Fruit fly (Drosophila melanogaster) whole organism, pupa: ENCODE data around the gene Hml.

Source experiments
- CG12605 ChIP-seq: fragments of 200-800 bp; sonication (Bioruptor generic); IDR thresholded peaks from 2 replicates; pipeline ENCODE4 v1.3.6; 2022; ENCODE audit warnings: missing biosample characterization, missing genetic modification characterization
- CG14655 ChIP-seq: fragments of 200-800 bp; sonication (Bioruptor generic); optimal IDR thresholded peaks from 3 replicates; lab custom pipeline; 2017; ENCODE audit warnings: mild to moderate bottlenecking, missing biosample characterization, missing genetic modification reagents, missing genetic modification characterization
- CG17806 ChIP-seq: fragments of 200-800 bp; sonication (Bioruptor generic); optimal IDR thresholded peaks from 2 replicates; lab custom pipeline; 2018; ENCODE audit warnings: missing biosample characterization, mild to moderate bottlenecking, missing genetic modification characterization, moderate library complexity
- CG9948 ChIP-seq: fragments of 200-800 bp; sonication (Bioruptor generic); optimal IDR thresholded peaks from 2 replicates; lab custom pipeline; 2018; ENCODE audit warnings: missing biosample characterization, mild to moderate bottlenecking, missing genetic modification characterization, moderate library complexity
- EcR ChIP-seq: fragments of 200-800 bp; sonication (Bioruptor generic); optimal IDR thresholded peaks from 3 replicates; lab custom pipeline; 2019; ENCODE audit warnings: missing biosample characterization, missing genetic modification characterization, mild to moderate bottlenecking, moderate library complexity, missing genetic modification reagents
- Pif1B ChIP-seq: fragments of 200-800 bp; sonication (Bioruptor generic); optimal IDR thresholded peaks from 3 replicates; lab custom pipeline; 2016; ENCODE audit warnings: missing biosample characterization, missing genetic modification characterization
- Snoo ChIP-seq: fragments of 200-800 bp; sonication (Bioruptor generic); optimal IDR thresholded peaks from 3 replicates; lab custom pipeline; 2017; ENCODE audit warnings: missing biosample characterization, mild to moderate bottlenecking, missing genetic modification characterization, inconsistent platforms
- rn ChIP-seq: fragments of 200-800 bp; sonication (Bioruptor generic); IDR thresholded peaks from 2 replicates; pipeline ENCODE4 v1.3.6; 2022; ENCODE audit warnings: missing biosample characterization, missing genetic modification characterization

- TF ChIP-seq CG14655 (GFP tag; lab: Kevin White, UChicago) (no peak), Snoo (no peak), CG12605 (GFP tag; lab: Robert Waterston, UW) (no peak), EcR (GFP tag; lab: Kevin White, UChicago) (no peak), rn (no peak), Pif1B (GFP tag; lab: Kevin White, UChicago) (no peak), CG17806 (tag; lab: Kevin White, UChicago) (no peak), CG9948 (tag; lab: Kevin White, UChicago) (no peak)
Measured at dm6 chr3L:13859688-13860373, 14.0 kb downstream of the Hml start.
